Fruit fly (Drosophila melanogaster) ovary, adult (tissue): ENCODE data around the gene CG7443.

ENCODE experiments used
- CG17801 ChIP-seq: fragments of 200-800 bp; optimal IDR thresholded peaks from 2 replicates; lab custom pipeline; 2019; ENCODE audit warnings: missing biosample characterization, mild to moderate bottlenecking, missing genetic modification characterization, moderate library complexity; ENCODE audit not compliant: partially characterized antibody

Gene CG7443

dm6 chr3R:8329628-8330027 is 5.5 kb downstream of the CG7443 start:
- no peak for TF ChIP-seq CG17801 (GFP tag; lab: Kevin White, UChicago)

DNA sequence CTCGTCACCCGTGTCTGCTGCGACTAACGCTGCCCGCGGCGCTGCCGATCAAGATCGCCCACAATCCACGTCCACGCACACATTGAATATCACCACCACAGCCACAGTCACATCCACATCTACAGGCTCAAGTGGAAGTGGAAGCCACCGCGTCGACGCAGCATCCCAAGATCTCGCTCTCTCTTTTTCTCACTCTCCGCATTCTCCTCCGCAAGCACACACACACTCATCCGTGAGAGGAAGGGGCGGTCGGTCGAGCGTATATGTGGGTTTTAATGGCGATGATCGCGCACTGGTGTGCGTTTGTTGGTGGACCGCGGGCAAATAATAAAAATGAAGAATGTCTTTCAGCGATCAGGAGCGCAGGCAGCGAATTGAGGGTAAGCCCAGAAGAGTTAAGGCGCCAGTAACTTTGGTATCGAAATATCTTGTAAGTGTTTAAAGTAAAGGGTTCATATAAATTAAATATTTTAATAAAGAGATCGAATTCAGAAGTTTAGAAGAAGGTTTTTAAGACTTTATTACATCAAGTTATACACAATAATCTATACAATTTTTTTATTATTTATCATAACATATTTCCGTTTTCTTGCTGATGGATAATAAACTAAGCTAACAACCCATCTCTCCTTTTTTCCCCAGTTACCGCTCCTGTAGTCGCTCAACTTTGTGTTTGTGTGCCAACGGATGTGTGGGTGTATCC is 9.8 kb downstream of the CG7443 start, which contains the start of gene Poxm:
Poxm (minus strand) TSS at position 25 of the 703 bp plus-strand sequence.
- no peak for TF ChIP-seq CG17801 (GFP tag; lab: Kevin White, UChicago)

dm6 chr3R:8334471-8334783 is 10.3 kb downstream of the CG7443 start:
- no peak for TF ChIP-seq CG17801 (GFP tag; lab: Kevin White, UChicago)

DNA sequence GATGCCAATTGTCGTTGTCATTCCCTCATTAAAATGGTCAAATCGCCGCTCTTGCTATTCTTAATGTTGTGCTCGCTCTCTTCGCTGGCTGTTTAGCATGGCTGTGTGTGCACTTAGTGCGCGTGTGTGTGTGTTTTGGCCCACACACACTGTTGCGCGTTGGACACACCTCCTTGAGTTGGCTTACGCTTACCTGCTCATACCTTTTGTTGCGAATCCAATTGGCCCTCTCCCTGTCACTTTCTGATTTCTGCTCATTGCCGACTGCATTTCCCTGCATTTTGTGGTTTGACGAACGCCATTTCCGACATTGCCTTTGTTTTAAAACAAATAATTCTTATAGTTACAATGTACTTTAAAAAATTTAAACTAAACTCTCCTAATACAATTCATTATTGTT is 10.9 kb downstream of the CG7443 start:
- no peak for TF ChIP-seq CG17801 (GFP tag; lab: Kevin White, UChicago)

dm6 chr3R:8336012-8336567 is 12.0 kb downstream of the CG7443 start:
- no peak for TF ChIP-seq CG17801 (GFP tag; lab: Kevin White, UChicago)

dm6 chr3R:8340675-8341275 is 16.7 kb downstream of the CG7443 start, which contains the start of the genes COX7A and Arl2:
Gene COX7A, minus strand, starts transcription at chr3R:8341043.
Gene Arl2, plus strand, starts transcription at chr3R:8341100.
- peak; percentile 35 for TF ChIP-seq CG17801 (GFP tag; lab: Kevin White, UChicago)

DNA sequence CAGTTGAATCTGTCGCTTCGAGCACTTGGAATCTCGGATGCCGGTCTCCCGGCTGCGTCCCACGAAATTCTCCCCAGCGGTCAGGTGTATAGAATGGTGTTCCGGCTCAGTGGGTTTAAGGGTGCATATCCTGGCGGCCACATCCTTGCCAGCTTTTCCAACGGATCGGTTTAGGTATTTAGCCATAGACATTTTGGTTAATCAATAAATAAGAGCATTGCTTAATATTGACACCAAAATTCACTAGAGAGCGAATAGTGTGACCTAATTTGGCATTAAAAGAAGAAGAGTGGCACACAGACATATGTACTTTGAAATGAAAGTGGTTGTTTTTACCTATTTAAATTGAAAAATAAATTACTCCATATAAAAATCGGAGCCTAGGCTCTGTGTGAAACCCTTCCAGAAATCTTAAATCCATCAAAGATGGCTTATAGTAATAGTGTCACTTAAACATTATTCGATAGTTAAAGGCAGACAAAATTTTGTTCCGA is 19.2 kb downstream of the CG7443 start, which contains the start of the genes PNKP and COX7AL:
PNKP (minus strand) TSS at position 266 of the 494 bp plus-strand sequence.
COX7AL (plus strand) TSS at position 419 of the 494 bp plus-strand sequence.
- TF ChIP-seq CG17801 (GFP tag; lab: Kevin White, UChicago) = no peak

DNA sequence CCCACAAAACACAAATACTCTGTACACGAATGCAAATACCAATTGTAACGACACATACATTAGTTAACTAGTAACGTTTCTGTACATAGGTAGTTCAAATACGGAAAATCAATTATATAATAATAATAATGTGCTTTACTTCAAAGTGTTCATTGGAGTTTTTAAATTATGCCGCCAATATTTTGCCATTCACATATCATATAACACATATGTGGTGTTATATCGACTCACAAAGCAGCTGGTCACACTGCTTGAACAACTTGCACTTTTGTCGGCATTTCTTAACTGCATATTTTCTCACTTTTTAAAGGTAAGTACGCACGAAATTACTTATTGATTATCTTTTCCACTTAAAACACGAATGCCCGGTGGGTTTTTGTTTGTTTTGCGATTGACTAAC is 20.1 kb downstream of the CG7443 start, which contains the start of gene DppIII:
DppIII (plus strand) TSS at position 227 of the 400 bp plus-strand sequence.
- no peak for TF ChIP-seq CG17801 (GFP tag; lab: Kevin White, UChicago)

- TF ChIP-seq CG17801 (GFP tag; lab: Kevin White, UChicago) = no peak
Measured at dm6 chr3R:8347279-8347678, 23.2 kb downstream of the CG7443 start, which contains the start of gene CG7352. Gene CG7352, plus strand, starts transcription at chr3R:8347579.

dm6 chr3R:8347835-8348234 is 23.7 kb downstream of the CG7443 start:
- TF ChIP-seq CG17801 (GFP tag; lab: Kevin White, UChicago) = no peak

dm6 chr3R:8349106-8349448 is 25.0 kb downstream of the CG7443 start:
- TF ChIP-seq CG17801 (GFP tag; lab: Kevin White, UChicago) = no peak

DNA sequence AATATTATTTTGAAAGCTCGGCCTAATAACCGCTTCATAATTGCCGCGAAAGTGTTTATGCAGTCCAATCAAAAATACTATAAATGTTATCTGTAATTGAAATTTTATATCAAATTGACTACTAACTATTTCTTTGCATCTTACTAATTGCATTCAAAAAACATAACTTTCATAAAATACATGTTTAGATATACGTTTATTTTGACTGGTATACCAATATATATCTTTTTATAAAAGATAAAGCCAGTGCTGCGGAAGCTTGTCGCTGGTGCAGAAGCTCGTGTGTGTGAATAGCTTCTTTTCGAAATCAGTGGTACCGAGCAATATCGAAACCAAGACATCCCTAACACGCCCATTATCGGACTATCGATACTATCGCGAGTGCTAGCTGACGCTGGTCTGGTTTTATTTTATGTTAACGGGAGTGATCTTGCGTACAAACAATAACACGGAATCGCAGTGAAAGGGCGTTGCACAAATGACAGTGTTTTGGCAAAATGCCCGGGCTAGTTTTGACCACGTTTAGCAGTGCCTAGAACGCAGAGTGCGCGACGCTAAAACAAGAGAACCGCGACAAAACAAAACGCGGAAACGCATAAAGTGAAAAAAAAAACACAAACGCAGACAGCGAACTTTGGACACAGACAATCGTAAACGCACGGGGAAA is 25.5 kb downstream of the CG7443 start, which contains the start of gene Atg13:
Atg13 (plus strand) TSS at position 367 of the 667 bp plus-strand sequence.
- peak; percentile 69 for TF ChIP-seq CG17801 (GFP tag; lab: Kevin White, UChicago)

DNA sequence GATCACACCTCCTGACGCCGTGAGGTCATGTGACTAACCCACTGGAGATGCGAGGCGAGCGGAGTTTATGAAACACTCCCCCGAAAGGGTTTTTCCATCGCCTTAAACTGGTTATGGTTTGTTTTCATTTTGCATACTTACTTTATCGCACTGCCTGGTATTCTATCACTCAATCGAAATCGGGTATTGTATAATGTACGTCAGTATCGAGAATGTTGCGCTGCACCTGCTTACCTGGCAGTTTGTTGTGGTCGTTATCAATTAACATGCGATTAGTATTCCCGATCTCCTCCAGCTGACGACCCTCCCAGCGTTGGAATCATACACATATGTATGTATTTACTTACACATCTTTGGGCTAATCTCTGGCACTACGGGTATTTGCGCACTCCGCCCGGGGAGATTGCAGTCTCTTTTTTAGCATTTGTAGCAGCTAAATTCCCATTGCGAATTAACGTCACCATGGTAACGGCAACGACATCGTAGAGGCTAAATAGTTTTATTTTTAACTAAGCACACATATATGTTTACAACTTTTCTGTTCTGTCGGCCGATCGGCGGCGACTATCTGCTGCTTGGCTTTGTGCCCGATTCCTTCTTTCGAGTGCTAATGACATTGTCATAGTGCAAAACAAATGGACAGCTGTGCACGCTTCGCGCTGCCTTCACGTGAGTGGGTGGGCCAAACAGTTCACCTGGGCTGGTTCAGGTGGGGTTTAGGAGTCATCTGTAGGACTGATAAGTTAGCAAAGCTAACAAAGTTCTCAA is 29.0 kb downstream of the CG7443 start:
- TF ChIP-seq CG17801 (GFP tag; lab: Kevin White, UChicago) = no peak

DNA sequence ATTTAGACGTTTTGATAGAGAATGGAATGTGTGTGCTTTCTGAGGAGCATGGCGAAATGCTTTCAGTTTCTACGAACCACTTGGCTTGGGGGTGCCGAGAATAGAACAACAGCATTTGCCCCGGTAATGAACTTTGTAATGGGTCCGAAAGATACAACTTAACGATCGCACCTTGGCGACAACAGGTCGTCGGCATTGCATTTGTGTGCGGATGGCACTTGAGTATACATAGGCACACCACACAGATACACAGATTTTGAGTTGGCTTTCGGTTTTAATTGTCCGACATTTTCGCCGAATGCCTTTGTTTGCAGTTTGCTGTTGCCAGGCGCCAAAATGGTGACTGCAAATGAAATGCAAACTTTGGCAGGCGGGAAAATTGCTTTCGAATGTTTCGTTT is 29.9 kb downstream of the CG7443 start:
- no peak for TF ChIP-seq CG17801 (GFP tag; lab: Kevin White, UChicago)
